Fruit fly (Drosophila melanogaster) whole organism, wandering third instar larva: ENCODE measurements around the gene CG5026.

Experiments used
- Abd-B ChIP-seq: fragments of >200 bp; optimal IDR thresholded peaks from 2 replicates; lab custom pipeline; 2017; ENCODE audit warnings: missing biosample characterization, missing genetic modification characterization
- CG32264 ChIP-seq: fragments of 200-800 bp; sonication (Bioruptor generic); optimal IDR thresholded peaks from 2 replicates; lab custom pipeline; 2016; ENCODE audit warnings: missing biosample characterization, missing genetic modification characterization
- CrebA ChIP-seq: fragments of 200-800 bp; sonication (Bioruptor generic); optimal IDR thresholded peaks from 2 replicates; lab custom pipeline; 2016; ENCODE audit warnings: missing biosample characterization, mild to moderate bottlenecking, missing genetic modification characterization, borderline replicate concordance
- Dfd ChIP-seq: fragments of >200 bp; optimal IDR thresholded peaks from 2 replicates; lab custom pipeline; 2017; ENCODE audit warnings: missing biosample characterization, missing genetic modification characterization
- Dif ChIP-seq: fragments of 200-275, 200-300 bp; sonication (Bioruptor generic); optimal IDR thresholded peaks from 2 replicates; lab custom pipeline; 2018; ENCODE audit warnings: missing biosample characterization, missing genetic modification characterization; ENCODE audit not compliant: partially characterized antibody
- HLH106 ChIP-seq: fragments of 200-800 bp; optimal IDR thresholded peaks from 3 replicates; lab custom pipeline; 2019; ENCODE audit warnings: missing biosample characterization, mild to moderate bottlenecking, missing genetic modification characterization, moderate library complexity
- Hnf4 ChIP-seq: fragments of 200-800 bp; sonication (Bioruptor generic); optimal IDR thresholded peaks from 2 replicates; lab custom pipeline; 2016; ENCODE audit warnings: missing biosample characterization, mild to moderate bottlenecking, missing genetic modification characterization
- Hr78 ChIP-seq: fragments of >200 bp; optimal IDR thresholded peaks from 2 replicates; lab custom pipeline; 2017; ENCODE audit warnings: missing biosample characterization, missing genetic modification characterization
- Jra ChIP-seq: sonication (Bioruptor generic); optimal IDR thresholded peaks from 2 replicates; lab custom pipeline; 2016; ENCODE audit warnings: missing biosample characterization, missing genetic modification characterization
- Mio ChIP-seq: sonication (Bioruptor generic); optimal IDR thresholded peaks from 2 replicates; lab custom pipeline; 2016; ENCODE audit warnings: missing biosample characterization, missing genetic modification characterization
- Myc ChIP-seq: fragments of >200 bp; optimal IDR thresholded peaks from 2 replicates; lab custom pipeline; 2017
- N ChIP-seq: fragments of >200 bp; optimal IDR thresholded peaks from 2 replicates; lab custom pipeline; 2018; ENCODE audit warnings: missing biosample characterization, missing external identifiers, missing genetic modification characterization
- OdsH ChIP-seq: fragments of 200-800 bp; sonication (Bioruptor generic); optimal IDR thresholded peaks from 2 replicates; lab custom pipeline; 2016; ENCODE audit warnings: missing biosample characterization, mild to moderate bottlenecking, missing genetic modification characterization
- Rel ChIP-seq, 2 experiments: fragments of 200-800 bp; sonication (Bioruptor generic) in 1 of 2; optimal IDR thresholded peaks; 2 replicates in 1 of 2; 3 replicates in 1 of 2; lab custom pipeline; 2016 to 2019; ENCODE audit warnings: mild to moderate bottlenecking in 2 of 2, missing biosample characterization in 2 of 2, missing genetic modification characterization in 2 of 2, moderate library complexity in 1 of 2
- Sp1 ChIP-seq: fragments of 200-800 bp; sonication (Bioruptor generic); optimal IDR thresholded peaks from 3 replicates; lab custom pipeline; 2019; ENCODE audit warnings: missing biosample characterization, mild to moderate bottlenecking, missing genetic modification characterization, moderate library complexity
- Vsx2 ChIP-seq: fragments of 200-300, 225-300 bp; sonication (Bioruptor generic); optimal IDR thresholded peaks from 2 replicates; lab custom pipeline; 2018; ENCODE audit warnings: missing biosample characterization, missing genetic modification characterization; ENCODE audit not compliant: partially characterized antibody
- br ChIP-seq: fragments of 200-800 bp; sonication (Bioruptor generic); optimal IDR thresholded peaks from 2 replicates; lab custom pipeline; 2016; ENCODE audit warnings: missing biosample characterization, missing genetic modification characterization
- dmrt93B ChIP-seq: fragments of 200-800 bp; sonication (Bioruptor generic); optimal IDR thresholded peaks from 2 replicates; lab custom pipeline; 2018; ENCODE audit warnings: missing biosample characterization, mild to moderate bottlenecking, missing genetic modification characterization
- dsf ChIP-seq: sonication (Bioruptor generic); optimal IDR thresholded peaks from 2 replicates; lab custom pipeline; 2016; ENCODE audit warnings: missing biosample characterization, missing genetic modification characterization, borderline replicate concordance
- ey ChIP-seq: fragments of 200-800 bp; sonication (Bioruptor generic); optimal IDR thresholded peaks from 2 replicates; lab custom pipeline; 2016; ENCODE audit warnings: missing biosample characterization, missing genetic modification characterization
- foxo ChIP-seq, 2 experiments: fragments of 200-800 bp; sonication (Bioruptor generic); optimal IDR thresholded peaks; 2 replicates in 1 of 2; 3 replicates in 1 of 2; lab custom pipeline; 2016 to 2017; ENCODE audit warnings: missing biosample characterization in 2 of 2, missing genetic modification characterization in 2 of 2
- fru ChIP-seq: fragments of 200-800 bp; sonication (Bioruptor generic); optimal IDR thresholded peaks from 3 replicates; lab custom pipeline; 2016; ENCODE audit warnings: missing biosample characterization, mild to moderate bottlenecking, missing genetic modification characterization
- h ChIP-seq: fragments of 200-800 bp; sonication (Bioruptor generic); optimal IDR thresholded peaks from 3 replicates; lab custom pipeline; 2016; ENCODE audit warnings: missing biosample characterization, mild to moderate bottlenecking, missing genetic modification characterization
- jim ChIP-seq: fragments of 175-275, 200-325 bp; sonication (Bioruptor generic); optimal IDR thresholded peaks from 2 replicates; lab custom pipeline; 2016; ENCODE audit warnings: missing biosample characterization, mild to moderate bottlenecking, missing genetic modification characterization
- lola ChIP-seq: fragments of >200 bp; optimal IDR thresholded peaks from 2 replicates; lab custom pipeline; 2017; ENCODE audit warnings: missing biosample characterization, missing genetic modification characterization
- pan ChIP-seq: fragments of >200 bp; optimal IDR thresholded peaks from 2 replicates; lab custom pipeline; 2017
- psq ChIP-seq: fragments of 200-800 bp; sonication (Bioruptor generic); optimal IDR thresholded peaks from 3 replicates; lab custom pipeline; 2017; ENCODE audit warnings: missing biosample characterization, mild to moderate bottlenecking, missing genetic modification characterization, moderate library complexity
- rgr ChIP-seq: fragments of 200-800 bp; sonication (Bioruptor generic); optimal IDR thresholded peaks from 3 replicates; lab custom pipeline; 2016; ENCODE audit warnings: missing biosample characterization, mild to moderate bottlenecking, missing genetic modification characterization
- sage ChIP-seq: fragments of 200-800 bp; sonication (Bioruptor generic); optimal IDR thresholded peaks from 2 replicates; lab custom pipeline; 2016; ENCODE audit warnings: missing biosample characterization, mild to moderate bottlenecking, missing genetic modification characterization
- sv ChIP-seq: fragments of 200-800 bp; sonication (Bioruptor generic); optimal IDR thresholded peaks from 3 replicates; lab custom pipeline; 2016; ENCODE audit warnings: missing biosample characterization, missing genetic modification characterization
- usp ChIP-seq: fragments of >200 bp; optimal IDR thresholded peaks from 2 replicates; lab custom pipeline; 2017; ENCODE audit warnings: missing biosample characterization, missing genetic modification characterization

CG5026 gene

dm6 chr3L:8968437-8968836 lies at the start of gene CG5026:
TSS of gene CG5026 (plus strand) at chr3L:8968528.
- TF ChIP-seq OdsH (peak; percentile 3), usp (GFP tag; lab: Kevin White, UChicago) (no peak), Rel (GFP tag; optimal IDR thresholded peaks at IDR 0.05; lab: Kevin White, UChicago) (no peak), Rel (tag; optimal IDR thresholded peaks at IDR 0.05; lab: Kevin White, UChicago) (peak; percentile 76), dsf (GFP tag; lab: Kevin White, UChicago) (no peak), psq (GFP tag; lab: Kevin White, UChicago) (peak; percentile 93)

dm6 chr3L:8919678-8920077 lies 48.6 kb upstream of the CG5026 start:
- no peak for TF ChIP-seq Myc (lab: Kevin White, UChicago)
- TF ChIP-seq pan (lab: Kevin White, UChicago), result no peak
- no peak for TF ChIP-seq Jra (GFP tag; lab: Kevin White, UChicago)
- no peak for TF ChIP-seq sv (GFP tag; lab: Kevin White, UChicago)
- TF ChIP-seq Dfd (GFP tag; lab: Kevin White, UChicago), result no peak
- no peak for TF ChIP-seq dmrt93B
- no peak for TF ChIP-seq OdsH
- no peak for TF ChIP-seq Abd-B (GFP tag; lab: Kevin White, UChicago)
- TF ChIP-seq Sp1 (GFP tag; lab: Kevin White, UChicago), result no peak
- no peak for TF ChIP-seq Mio (GFP tag; lab: Kevin White, UChicago)
- TF ChIP-seq sage, result no peak
- TF ChIP-seq Hnf4, result no peak
- no peak for TF ChIP-seq CG32264 (GFP tag; lab: Kevin White, UChicago)
- no peak for TF ChIP-seq usp (GFP tag; lab: Kevin White, UChicago)
- no peak for TF ChIP-seq Vsx2 (GFP tag; lab: Kevin White, UChicago)
- TF ChIP-seq h (GFP tag; lab: Kevin White, UChicago), result no peak
- no peak for TF ChIP-seq CrebA (GFP tag; lab: Kevin White, UChicago)
- TF ChIP-seq Dif (GFP tag; lab: Kevin White, UChicago), result no peak
- no peak for TF ChIP-seq ey (GFP tag; lab: Kevin White, UChicago)
- TF ChIP-seq, all 38 proteins: peak for 0

dm6 chr3L:8920710-8921109 lies 47.6 kb upstream of the CG5026 start:
- TF ChIP-seq h (GFP tag; lab: Kevin White, UChicago) (peak; percentile 35), fru (GFP tag; lab: Kevin White, UChicago) (peak; percentile 32), foxo (GFP tag; optimal IDR thresholded peaks at IDR 0.05; lab: Kevin White, UChicago) (peak in 1 of 2 experiments; percentile 35), OdsH (peak; percentile 14), Hnf4 (no peak), HLH106 (tag; lab: Kevin White, UChicago) (peak; percentile 1), Mio (GFP tag; lab: Kevin White, UChicago) (no peak), br (peak; percentile 48), rgr (GFP tag; lab: Kevin White, UChicago) (peak; percentile 25), ey (GFP tag; lab: Kevin White, UChicago) (peak; percentile 25), sv (GFP tag; lab: Kevin White, UChicago) (peak; percentile 15)

dm6 chr3L:8924417-8924913 lies 43.9 kb upstream of the CG5026 start:
- TF ChIP-seq N (GFP tag; lab: Kevin White, UChicago) (no peak), fru (GFP tag; lab: Kevin White, UChicago) (peak; percentile 4), jim (GFP tag; lab: Kevin White, UChicago) (no peak), ey (GFP tag; lab: Kevin White, UChicago) (peak; percentile 25), OdsH (no peak), dmrt93B (no peak)

dm6 chr3L:8924999-8925398 lies 43.3 kb upstream of the CG5026 start:
- TF ChIP-seq Abd-B (GFP tag; lab: Kevin White, UChicago), result no peak
- no peak for TF ChIP-seq Mio (GFP tag; lab: Kevin White, UChicago)
- no peak for TF ChIP-seq dmrt93B
- no peak for TF ChIP-seq dsf (GFP tag; lab: Kevin White, UChicago)
- TF ChIP-seq ey (GFP tag; lab: Kevin White, UChicago), result no peak
- no peak for TF ChIP-seq lola (GFP tag; lab: Kevin White, UChicago)
- no peak for TF ChIP-seq OdsH
- TF ChIP-seq Hr78 (GFP tag; lab: Kevin White, UChicago), result no peak
